Fruit fly (Drosophila melanogaster): Measurements from ENCODE around the gene CG7215.
A peak's percentile ranks its signal among the peaks of the same experiment; 100 is the strongest.

Gene CG7215

DNA sequence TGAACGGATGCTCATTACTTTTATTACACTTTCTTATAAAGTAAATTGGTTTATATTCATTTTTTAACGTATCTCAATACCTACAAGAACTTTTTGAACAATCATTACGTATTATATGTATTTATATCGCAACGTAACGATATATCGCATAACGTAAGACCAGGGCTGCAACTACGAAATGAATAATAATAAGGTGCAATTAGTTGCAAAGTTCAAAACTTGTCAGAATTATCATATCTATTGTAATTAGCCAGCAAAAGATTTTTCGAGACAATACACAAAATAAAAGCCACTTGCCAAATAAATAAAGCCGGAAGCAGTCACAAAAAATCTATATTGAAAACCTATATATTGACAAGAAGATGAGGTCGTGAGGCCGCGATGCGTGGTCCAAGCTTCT is 48.2 kb upstream of the CG7215 start (continued):
- TF ChIP-seq CrebB (tag; optimal IDR thresholded peaks at IDR 0.05): no peak
- peak; percentile 41 for TF ChIP-seq CG12155 (GFP tag; optimal IDR thresholded peaks at IDR 0.05)
- no peak for TF ChIP-seq seq (GFP tag; IDR thresholded peaks at IDR 0.05)
- peak; percentile 87 for TF ChIP-seq CG7928 (GFP tag; optimal IDR thresholded peaks at IDR 0.05)
- peak; percentile 41 for TF ChIP-seq CG12391 (tag; optimal IDR thresholded peaks at IDR 0.05)
- peak; percentile 17 for TF ChIP-seq Abd-B (GFP tag; optimal IDR thresholded peaks at IDR 0.05)
- TF ChIP-seq YL-1 (GFP tag; optimal IDR thresholded peaks at IDR 0.05): no peak
- TF ChIP-seq tll (GFP tag; optimal IDR thresholded peaks at IDR 0.05): no peak
- TF ChIP-seq CG9817 (tag; optimal IDR thresholded peaks at IDR 0.05): peak; percentile 26
- TF ChIP-seq amos (GFP tag; IDR thresholded peaks at IDR 0.05; ENCODE audit: partially characterized antibody): peak; percentile 70
- TF ChIP-seq Med (GFP tag): peak; percentile 93
- peak; percentile 51; the same call in 2 of the 3 replicates for TF ChIP-seq HLH4C (GFP tag; IDR thresholded peaks at IDR 0.05; ENCODE audit: partially characterized antibody)
- peak; percentile 9 for TF ChIP-seq CG10654 (GFP tag; optimal IDR thresholded peaks at IDR 0.05)
- TF ChIP-seq fu2 (GFP tag; optimal IDR thresholded peaks at IDR 0.05): peak; percentile 33
- peak; percentile 47; the same call in 1 of the 2 replicates for TF ChIP-seq Ada2b (GFP tag; IDR thresholded peaks at IDR 0.05)
- 0 out of 2 replicates have a peak, but pooled peaks have one; percentile 44 for TF ChIP-seq CG42726 (GFP tag; IDR thresholded peaks at IDR 0.05; ENCODE audit: partially characterized antibody)
- TF ChIP-seq phol (tag; optimal IDR thresholded peaks at IDR 0.05): peak; percentile 37
- TF ChIP-seq az2 (GFP tag; optimal IDR thresholded peaks at IDR 0.05): peak; percentile 35
- no peak for TF ChIP-seq sima (GFP tag; optimal IDR thresholded peaks at IDR 0.05)
- TF ChIP-seq CG10209 (GFP tag; optimal IDR thresholded peaks at IDR 0.05): peak; percentile 3
- peak; percentile 47 to 50 for TF ChIP-seq dpn (GFP tag; optimal IDR thresholded peaks at IDR 0.05)
- TF ChIP-seq NFAT (GFP tag; IDR thresholded peaks at IDR 0.05): peak; percentile 39; the same call in 1 of the 2 replicates
- peak; percentile 40 for TF ChIP-seq Atf-2 (GFP tag; optimal IDR thresholded peaks at IDR 0.05)
- TF ChIP-seq Mad (GFP tag; optimal IDR thresholded peaks at IDR 0.05): peak; percentile 3
- peak; percentile 65 for TF ChIP-seq CG9932 (GFP tag; IDR thresholded peaks at IDR 0.05)
- TF ChIP-seq CG9876 (GFP tag; optimal IDR thresholded peaks at IDR 0.05): peak; percentile 26
- peak; percentile 31 for TF ChIP-seq CG1603 (tag; optimal IDR thresholded peaks at IDR 0.05)
- TF ChIP-seq CG6791 (GFP tag; IDR thresholded peaks at IDR 0.05; ENCODE audit: partially characterized antibody): peak; percentile 67
- TF ChIP-seq CG16779 (GFP tag; IDR thresholded peaks at IDR 0.05): no peak
- TF ChIP-seq knrl (GFP tag; IDR thresholded peaks at IDR 0.05; ENCODE audit: partially characterized antibody): peak; percentile 72; the same call in 2 of the 3 replicates
- TF ChIP-seq CG2129 (GFP tag; IDR thresholded peaks at IDR 0.05; ENCODE audit: partially characterized antibody): peak; percentile 47
- TF ChIP-seq tna (GFP tag; IDR thresholded peaks at IDR 0.05; ENCODE audit: partially characterized antibody): peak; percentile 14; the same call in 1 of the 2 replicates

DNA sequence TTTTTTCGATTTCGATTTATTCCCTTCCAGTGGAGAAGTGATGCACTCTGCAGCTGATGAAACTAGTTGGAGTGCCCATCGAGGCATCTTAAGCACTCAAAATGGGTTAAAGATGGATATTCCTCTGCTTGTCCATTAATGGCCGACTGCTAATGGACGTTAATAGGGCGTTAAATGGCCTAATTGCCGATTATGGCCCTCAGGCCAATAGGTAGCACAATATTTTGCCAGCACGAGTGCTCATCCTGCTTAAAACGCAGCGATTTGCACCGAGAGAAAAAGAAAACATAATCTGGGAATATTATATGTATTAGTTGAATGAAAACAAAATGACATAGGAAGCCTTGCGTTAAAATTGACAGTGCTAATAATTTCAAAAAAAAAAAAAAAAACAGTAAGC is 41.4 kb upstream of the CG7215 start, which contains the start of gene CG44158:
CG44158 (plus strand) TSS at position 301 of the 400 bp plus-strand sequence.
- TF ChIP-seq Ets65A (GFP tag) (peak; percentile 59), CG12299 (tag; optimal IDR thresholded peaks at IDR 0.05) (no peak)

dm6 chr3R:18199885-18200249 is 32.8 kb upstream of the CG7215 start:
- TF ChIP-seq crc (GFP tag; optimal IDR thresholded peaks at IDR 0.05) (no peak), CG10431 (GFP tag; optimal IDR thresholded peaks at IDR 0.05) (peak; percentile 100), CG1602 (GFP tag; optimal IDR thresholded peaks at IDR 0.05) (no peak), Bgb (GFP tag; IDR thresholded peaks at IDR 0.05; ENCODE audit: partially characterized antibody) (no peak), sima (GFP tag; optimal IDR thresholded peaks at IDR 0.05) (no peak), gfzf (GFP tag; optimal IDR thresholded peaks at IDR 0.05) (peak; percentile 57), NC2α (GFP tag; optimal IDR thresholded peaks at IDR 0.05) (no peak), CG42726 (GFP tag; IDR thresholded peaks at IDR 0.05; ENCODE audit: partially characterized antibody) (no peak), Usf (GFP tag; optimal IDR thresholded peaks at IDR 0.05) (no peak), ken (GFP tag; IDR thresholded peaks at IDR 0.05) (no peak), slou (GFP tag; optimal IDR thresholded peaks at IDR 0.05) (no peak), sqz (GFP tag; optimal IDR thresholded peaks at IDR 0.05) (no peak), CG7372 (GFP tag; IDR thresholded peaks at IDR 0.05) (no peak), CG10654 (GFP tag; optimal IDR thresholded peaks at IDR 0.05) (no peak), dmrt11E (tag; optimal IDR thresholded peaks at IDR 0.05) (no peak), Poxn (GFP tag; IDR thresholded peaks at IDR 0.05) (no peak), Dref (GFP tag; IDR thresholded peaks at IDR 0.05) (no peak)
